Fruit fly (Drosophila melanogaster) whole organism, adult: Measurements from ENCODE around the gene CG14131.

ENCODE experiments used
- CG11617 ChIP-seq: fragments of 200-800 bp; sonication (Bioruptor generic); optimal IDR thresholded peaks from 2 replicates; lab custom pipeline; 2017; ENCODE audit warnings: mild to moderate bottlenecking, missing biosample characterization, missing genetic modification reagents, missing genetic modification characterization
- CG1620 ChIP-seq: fragments of 200-800 bp; sonication (Bioruptor generic); optimal IDR thresholded peaks from 2 replicates; lab custom pipeline; 2016; ENCODE audit warnings: missing biosample characterization, missing genetic modification characterization
- CG7045 ChIP-seq: fragments of 200-800 bp; sonication (Bioruptor generic); optimal IDR thresholded peaks from 2 replicates; lab custom pipeline; 2017; ENCODE audit warnings: missing biosample characterization, mild to moderate bottlenecking, missing genetic modification characterization
- Mnt ChIP-seq: fragments of 200-800 bp; sonication (Bioruptor generic); optimal IDR thresholded peaks from 2 replicates; lab custom pipeline; 2016; ENCODE audit warnings: missing biosample characterization, mild to moderate bottlenecking, missing genetic modification characterization
- pad ChIP-seq: fragments of 200-800 bp; sonication (Bioruptor generic); optimal IDR thresholded peaks from 3 replicates; lab custom pipeline; 2017; ENCODE audit warnings: missing biosample characterization, missing genetic modification characterization, mild to moderate bottlenecking, moderate library complexity, missing genetic modification reagents

DNA sequence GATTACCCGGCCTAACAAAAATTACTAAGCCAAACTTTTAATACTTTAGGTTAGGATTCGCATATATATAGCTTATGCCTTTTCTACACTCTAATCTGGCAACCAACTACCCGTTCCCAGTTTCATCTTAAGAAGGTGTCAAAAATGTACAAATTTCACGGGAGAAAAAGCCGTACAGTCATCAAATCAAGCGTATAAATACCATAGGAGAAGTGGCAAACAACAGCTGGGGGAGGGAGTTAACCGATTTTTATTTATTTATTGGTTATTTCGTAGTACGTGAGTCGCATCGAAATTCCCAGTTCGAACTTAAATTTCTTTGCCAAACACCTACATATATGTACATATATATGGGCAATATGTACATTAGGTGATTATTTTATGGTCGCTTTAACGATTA, 51.9 kb downstream of the CG14131 start, which contains the start of gene CG7264:
- TF ChIP-seq CG1620 (GFP tag; lab: Kevin White, UChicago) (no peak), pad (GFP tag; lab: Kevin White, UChicago) (no peak), Mnt (GFP tag; lab: Kevin White, UChicago) (no peak), CG11617 (GFP tag; lab: Kevin White, UChicago) (no peak), CG7045 (no peak)
